Fruit fly (Drosophila melanogaster): ENCODE results near the gene Cubn2.

DNA sequence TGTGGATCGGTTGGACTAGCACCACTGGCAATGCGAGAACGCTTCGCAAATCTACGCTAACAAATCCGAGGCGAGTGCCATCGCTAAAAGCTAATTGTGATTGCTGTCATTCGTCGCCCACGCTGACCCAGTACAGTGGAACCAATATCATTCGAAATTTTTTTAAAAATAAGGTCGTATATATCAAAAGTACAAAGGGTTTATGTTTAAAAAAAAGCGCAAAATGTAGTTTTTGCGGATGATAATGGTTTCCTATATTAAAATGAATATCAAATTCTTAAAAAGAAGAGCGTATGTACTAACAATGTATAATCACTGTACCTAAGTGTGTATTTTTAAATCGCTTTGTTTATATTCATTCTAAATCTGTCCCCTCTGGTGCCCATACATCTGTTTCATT lies 29.3 kb downstream of the Cubn2 start:
- TF ChIP-seq Adf1 (GFP tag; IDR thresholded peaks at IDR 0.05) (0 out of 2 replicates have a peak, but pooled peaks have one; percentile 24), Lpt (GFP tag; optimal IDR thresholded peaks at IDR 0.05) (no peak), Scr (GFP tag; IDR thresholded peaks at IDR 0.05; ENCODE audit: partially characterized antibody) (no peak), Chrac-16 (GFP tag; optimal IDR thresholded peaks at IDR 0.05) (peak; percentile 13), CG12744 (GFP tag; optimal IDR thresholded peaks at IDR 0.05) (no peak), row (GFP tag; IDR thresholded peaks at IDR 0.05) (peak; percentile 76)
